Fruit fly (Drosophila melanogaster) whole organism, embryonic: ENCODE measurements around the gene Iyd.

Experiments
- Abd-B ChIP-seq: fragments of 200-800 bp; sonication (Bioruptor generic); optimal IDR thresholded peaks from 2 replicates; lab custom pipeline; 2018; ENCODE audit warnings: missing biosample characterization, mild to moderate bottlenecking, missing genetic modification characterization, moderate library complexity
- Bteb2 ChIP-seq: fragments of 200-800 bp; sonication (Bioruptor generic); optimal IDR thresholded peaks from 2 replicates; lab custom pipeline; 2016; ENCODE audit warnings: missing biosample characterization, missing genetic modification characterization
- CG10274 ChIP-seq: fragments of 200-800 bp; sonication (Bioruptor generic); optimal IDR thresholded peaks from 3 replicates; lab custom pipeline; 2017; ENCODE audit warnings: missing biosample characterization, mild to moderate bottlenecking, missing genetic modification characterization
- CG10565 ChIP-seq: fragments of 200-800 bp; sonication (Bioruptor generic); optimal IDR thresholded peaks from 3 replicates; lab custom pipeline; 2016; ENCODE audit warnings: missing biosample characterization, mild to moderate bottlenecking, missing genetic modification characterization
- CG11456 ChIP-seq: fragments of 200-800 bp; sonication (Bioruptor generic); IDR thresholded peaks from 3 replicates; pipeline ENCODE4 v1.3.6; 2022; ENCODE audit warnings: missing biosample characterization, missing genetic modification characterization
- CG12155 ChIP-seq: fragments of 200-800 bp; sonication (Bioruptor generic); optimal IDR thresholded peaks from 3 replicates; lab custom pipeline; 2016; ENCODE audit warnings: missing biosample characterization, missing genetic modification characterization
- CG12391 ChIP-seq: fragments of 200-800 bp; sonication (Bioruptor generic); optimal IDR thresholded peaks from 3 replicates; lab custom pipeline; 2018; ENCODE audit warnings: missing biosample characterization, mild to moderate bottlenecking, missing genetic modification characterization, moderate library complexity
- CG12769 ChIP-seq: fragments of 200-800 bp; sonication (Bioruptor generic); optimal IDR thresholded peaks from 2 replicates; lab custom pipeline; 2019; ENCODE audit warnings: missing biosample characterization, mild to moderate bottlenecking, missing genetic modification characterization, moderate library complexity
- CG14667 ChIP-seq: fragments of 200-800 bp; sonication (Bioruptor generic); IDR thresholded peaks from 2 replicates; pipeline ENCODE4 v1.3.6; 2022; ENCODE audit warnings: missing biosample characterization, missing genetic modification characterization
- CG1603 ChIP-seq: fragments of 200-800 bp; sonication (Bioruptor generic); optimal IDR thresholded peaks from 2 replicates; lab custom pipeline; 2019; ENCODE audit warnings: missing biosample characterization, mild to moderate bottlenecking, missing genetic modification characterization, moderate library complexity
- CG18262 ChIP-seq: fragments of 200-800 bp; optimal IDR thresholded peaks from 3 replicates; lab custom pipeline; 2019; ENCODE audit warnings: missing biosample characterization, mild to moderate bottlenecking, missing genetic modification characterization, moderate library complexity
- CG2199 ChIP-seq: fragments of 200-800 bp; sonication (Bioruptor generic); IDR thresholded peaks from 3 replicates; pipeline ENCODE4 v1.3.6; 2022; ENCODE audit warnings: missing biosample characterization, missing genetic modification characterization
- CG34376 ChIP-seq: fragments of 200-800 bp; sonication (Bioruptor generic); optimal IDR thresholded peaks from 2 replicates; lab custom pipeline; 2018; ENCODE audit warnings: missing biosample characterization, mild to moderate bottlenecking, missing genetic modification characterization
- CG3995 ChIP-seq: fragments of 200-800 bp; sonication (Bioruptor generic); optimal IDR thresholded peaks from 3 replicates; lab custom pipeline; 2016; ENCODE audit warnings: missing biosample characterization, missing genetic modification characterization
- CG42726 ChIP-seq: fragments of 200-800 bp; sonication (Bioruptor generic); IDR thresholded peaks from 2 replicates; pipeline ENCODE4 v1.3.6; 2022; ENCODE audit warnings: missing biosample characterization, missing genetic modification characterization; ENCODE audit not compliant: partially characterized antibody
- CG4424 ChIP-seq: fragments of 200-800 bp; sonication (Bioruptor generic); optimal IDR thresholded peaks from 3 replicates; lab custom pipeline; 2016; ENCODE audit warnings: missing biosample characterization, missing genetic modification characterization
- CG6689 ChIP-seq: fragments of 200-800 bp; sonication (Bioruptor generic); IDR thresholded peaks from 2 replicates; pipeline ENCODE4 v1.3.6; 2022; ENCODE audit warnings: missing biosample characterization, missing genetic modification characterization
- CG6765 ChIP-seq: fragments of 200-800 bp; sonication (Bioruptor generic); optimal IDR thresholded peaks from 3 replicates; lab custom pipeline; 2017; ENCODE audit warnings: missing biosample characterization, mild to moderate bottlenecking, missing genetic modification characterization
- CG6791 ChIP-seq: fragments of 200-800 bp; sonication (Bioruptor generic); IDR thresholded peaks from 3 replicates; pipeline ENCODE4 v1.3.6; 2022; ENCODE audit warnings: missing biosample characterization, missing genetic modification characterization; ENCODE audit not compliant: partially characterized antibody
- CG7372 ChIP-seq: fragments of 200-800 bp; sonication (Bioruptor generic); IDR thresholded peaks from 2 replicates; pipeline ENCODE4 v1.3.6; 2022; ENCODE audit warnings: missing biosample characterization, missing genetic modification characterization
- CG7987 ChIP-seq: fragments of 200-800 bp; sonication (Bioruptor generic); optimal IDR thresholded peaks from 2 replicates; lab custom pipeline; 2018; ENCODE audit warnings: missing biosample characterization, mild to moderate bottlenecking, missing genetic modification characterization, moderate library complexity
- CG8478 ChIP-seq: fragments of >200 bp; optimal IDR thresholded peaks from 2 replicates; lab custom pipeline; 2018
- CTCF ChIP-seq: fragments of 200-800 bp; sonication (Bioruptor generic); optimal IDR thresholded peaks from 2 replicates; lab custom pipeline; 2017; ENCODE audit warnings: missing biosample characterization, mild to moderate bottlenecking, missing genetic modification characterization, moderate library complexity
- HLHmδ ChIP-seq: fragments of 200-800 bp; sonication (Bioruptor generic); optimal IDR thresholded peaks from 2 replicates; lab custom pipeline; 2018; ENCODE audit warnings: missing biosample characterization, mild to moderate bottlenecking, missing genetic modification characterization, moderate library complexity
- HmgD ChIP-seq: fragments of 200-800 bp; sonication (Bioruptor generic); optimal IDR thresholded peaks from 3 replicates; lab custom pipeline; 2016; ENCODE audit warnings: missing biosample characterization, missing genetic modification characterization
- Hr39 ChIP-seq: fragments of >200 bp; optimal IDR thresholded peaks from 2 replicates; lab custom pipeline; 2017
- Hsf ChIP-seq: fragments of 200-800 bp; sonication (Bioruptor generic); optimal IDR thresholded peaks from 3 replicates; lab custom pipeline; 2016; ENCODE audit warnings: missing biosample characterization, missing genetic modification characterization
- Kr ChIP-seq: fragments of 200-800 bp; sonication (Bioruptor generic); optimal IDR thresholded peaks from 2 replicates; lab custom pipeline; 2017; ENCODE audit warnings: missing biosample characterization, mild to moderate bottlenecking, missing genetic modification characterization
- Lhr ChIP-seq: fragments of 200-800 bp; sonication (Bioruptor generic); optimal IDR thresholded peaks from 3 replicates; lab custom pipeline; 2017; ENCODE audit warnings: mild to moderate bottlenecking, missing biosample characterization, missing genetic modification reagents, missing genetic modification characterization
- Max ChIP-seq: fragments of 200-800 bp; sonication (Bioruptor generic); optimal IDR thresholded peaks from 2 replicates; lab custom pipeline; 2016; ENCODE audit warnings: missing biosample characterization, mild to moderate bottlenecking, missing genetic modification characterization
- Meics ChIP-seq: fragments of 200-800 bp; sonication (Bioruptor generic); optimal IDR thresholded peaks from 2 replicates; lab custom pipeline; 2017; ENCODE audit warnings: missing biosample characterization, mild to moderate bottlenecking, missing genetic modification characterization
- Rfx ChIP-seq: fragments of 200-800 bp; sonication (Bioruptor generic); IDR thresholded peaks from 2 replicates; pipeline ENCODE4 v1.3.6; 2022; ENCODE audit warnings: missing biosample characterization, missing genetic modification characterization
- Usf ChIP-seq: fragments of 200-800 bp; sonication (Bioruptor generic); optimal IDR thresholded peaks from 2 replicates; lab custom pipeline; 2017; ENCODE audit warnings: missing genotype, missing biosample characterization, missing genetic modification characterization
- ara ChIP-seq: fragments of 200-800 bp; sonication (Bioruptor generic); IDR thresholded peaks from 2 replicates; pipeline ENCODE4 v1.3.6; 2022; ENCODE audit warnings: missing biosample characterization, missing genetic modification characterization
- cg ChIP-seq: fragments of 200-800 bp; sonication (Bioruptor generic); optimal IDR thresholded peaks from 3 replicates; lab custom pipeline; 2019; ENCODE audit warnings: missing biosample characterization, mild to moderate bottlenecking, missing genetic modification characterization, moderate library complexity
- chn ChIP-seq: fragments of 200-800 bp; sonication (Bioruptor generic); optimal IDR thresholded peaks from 2 replicates; lab custom pipeline; 2016; ENCODE audit warnings: missing biosample characterization, missing genetic modification characterization
- corto ChIP-seq: fragments of 200-800 bp; sonication (Bioruptor generic); optimal IDR thresholded peaks from 2 replicates; lab custom pipeline; 2016; ENCODE audit warnings: missing biosample characterization, mild to moderate bottlenecking, missing genetic modification characterization, moderate library complexity
- fd102C ChIP-seq: fragments of 200-800 bp; sonication (Bioruptor generic); optimal IDR thresholded peaks from 2 replicates; lab custom pipeline; 2018; ENCODE audit warnings: missing biosample characterization, mild to moderate bottlenecking, missing genetic modification characterization, moderate library complexity
- gem ChIP-seq: fragments of 200-800 bp; sonication (Bioruptor generic); optimal IDR thresholded peaks from 2 replicates; lab custom pipeline; 2019; ENCODE audit warnings: missing biosample characterization, mild to moderate bottlenecking, missing genetic modification characterization, moderate library complexity
- gro ChIP-seq: fragments of 200-800 bp; sonication (Bioruptor generic); optimal IDR thresholded peaks from 2 replicates; lab custom pipeline; 2016; ENCODE audit warnings: missing biosample characterization, missing genetic modification characterization
- ind ChIP-seq: fragments of 200-800 bp; sonication (Bioruptor generic); optimal IDR thresholded peaks from 3 replicates; lab custom pipeline; 2016; ENCODE audit warnings: missing biosample characterization, missing genetic modification characterization
- insv ChIP-seq, 2 experiments: fragments of 200-800 bp; sonication (Bioruptor generic); optimal IDR thresholded peaks; 3 replicates each; lab custom pipeline; 2016 to 2018; ENCODE audit warnings: missing biosample characterization in 2 of 2, missing genetic modification characterization in 2 of 2
- lab ChIP-seq: fragments of 200-800 bp; sonication (Bioruptor generic); optimal IDR thresholded peaks from 3 replicates; lab custom pipeline; 2017; ENCODE audit warnings: missing biosample characterization, missing genetic modification characterization, mild to moderate bottlenecking, moderate library complexity, missing genetic modification reagents
- lmd ChIP-seq: fragments of 200-800 bp; sonication (Bioruptor generic); IDR thresholded peaks from 2 replicates; pipeline ENCODE4 v1.3.6; 2022; ENCODE audit warnings: missing biosample characterization, missing genetic modification characterization
- lov ChIP-seq, 2 experiments: fragments of 200-800 bp in 1 of 2; fragments of >200 bp in 1 of 2; sonication (Bioruptor generic) in 1 of 2; IDR thresholded peaks in 1 of 2; optimal IDR thresholded peaks in 1 of 2; 2 replicates in 1 of 2; 3 replicates in 1 of 2; pipeline versions ENCODE4 v1.3.6 to Lab custom; 2017 to 2022; ENCODE audit warnings: missing biosample characterization in 1 of 2, missing genetic modification characterization in 1 of 2
- mam ChIP-seq: fragments of 200-800 bp; sonication (Bioruptor generic); optimal IDR thresholded peaks from 3 replicates; lab custom pipeline; 2016; ENCODE audit warnings: missing biosample characterization, missing genetic modification characterization
- sug ChIP-seq: fragments of 200-800 bp; optimal IDR thresholded peaks from 2 replicates; lab custom pipeline; 2019; ENCODE audit warnings: missing biosample characterization, mild to moderate bottlenecking, missing genetic modification characterization, moderate library complexity
- tio ChIP-seq: fragments of 200-800 bp; sonication (Bioruptor generic); optimal IDR thresholded peaks from 2 replicates; lab custom pipeline; 2017; ENCODE audit warnings: missing biosample characterization, missing genetic modification characterization, inconsistent platforms
- tna ChIP-seq: fragments of 200-800 bp; sonication (Bioruptor generic); IDR thresholded peaks from 2 replicates; pipeline ENCODE4 v1.3.6; 2022; ENCODE audit warnings: missing biosample characterization, missing genetic modification characterization; ENCODE audit not compliant: partially characterized antibody
- vfl ChIP-seq: fragments of 200-800 bp; sonication (Bioruptor generic); optimal IDR thresholded peaks from 2 replicates; lab custom pipeline; 2016; ENCODE audit warnings: missing biosample characterization, missing genetic modification characterization

The Iyd gene

DNA sequence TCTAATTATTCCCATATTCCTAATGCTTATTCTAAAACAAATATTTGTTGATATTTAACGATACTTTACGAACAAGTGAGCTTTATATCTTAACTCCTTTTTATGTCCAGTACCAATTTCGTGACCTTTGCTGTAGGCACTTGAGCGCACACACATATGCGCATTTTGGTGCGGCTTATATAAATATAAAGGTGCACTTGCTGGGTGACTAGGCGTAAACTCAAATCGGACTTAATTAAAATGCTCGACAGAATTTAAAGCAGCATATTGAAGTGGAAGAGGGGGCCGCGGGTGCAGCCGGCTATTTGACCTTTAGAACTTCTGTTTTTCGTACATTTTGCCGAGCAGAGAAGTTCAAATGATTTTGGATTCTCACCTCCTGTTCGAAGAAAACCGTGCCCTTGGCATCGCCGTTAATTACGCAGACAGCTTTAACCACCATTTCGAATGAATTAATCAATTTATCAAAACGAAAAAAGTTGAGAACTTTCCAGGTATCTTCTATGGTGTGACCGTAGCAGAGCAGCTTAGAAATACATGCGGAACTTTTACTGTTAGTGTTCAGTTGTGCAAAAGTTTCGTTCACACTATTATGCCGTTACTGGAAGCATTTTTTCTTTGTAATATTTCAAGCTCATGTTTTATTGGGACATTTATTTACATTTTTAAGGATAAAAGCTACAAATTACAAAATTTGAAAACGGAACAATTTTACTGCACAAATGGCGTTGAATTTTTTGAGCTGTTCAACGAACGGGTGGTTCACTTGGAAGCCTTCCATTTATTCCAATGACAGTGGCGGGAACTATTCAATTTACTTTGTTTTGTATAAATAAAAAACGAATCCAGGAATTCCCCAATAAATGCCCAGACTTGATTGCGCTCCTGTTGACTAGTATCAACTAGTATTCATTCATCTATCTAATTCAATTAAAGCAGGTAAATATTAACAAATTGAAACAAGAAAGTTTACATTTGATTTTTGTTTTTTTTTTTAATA is 17.5 kb upstream of the Iyd start, which contains the start of gene Sod1 (continued):
- TF ChIP-seq lov (optimal IDR thresholded peaks at IDR 0.05; lab: Kevin White, UChicago) (no peak), lov (GFP tag; IDR thresholded peaks at IDR 0.05; lab: Robert Waterston, UW) (no peak), CG12391 (tag; lab: Kevin White, UChicago) (peak; percentile 20), vfl (GFP tag; lab: Kevin White, UChicago) (no peak), fd102C (GFP tag; lab: Kevin White, UChicago) (no peak), CTCF (GFP tag; lab: Kevin White, UChicago) (peak; percentile 10), corto (GFP tag; lab: Kevin White, UChicago) (no peak), CG42726 (no peak), Usf (GFP tag; lab: Kevin White, UChicago) (no peak), Hr39 (lab: Kevin White, UChicago) (no peak), CG3995 (peak; percentile 89), Hsf (GFP tag; lab: Kevin White, UChicago) (no peak), CG7372 (GFP tag; lab: Robert Waterston, UW) (no peak), CG6791 (no peak), ara (GFP tag; lab: Robert Waterston, UW) (no peak), CG1603 (tag; lab: Kevin White, UChicago) (peak; percentile 27), gro (GFP tag; lab: Kevin White, UChicago) (no peak), chn (GFP tag; lab: Kevin White, UChicago) (no peak), CG6689 (GFP tag; lab: Robert Waterston, UW) (no peak), CG11456 (no peak), Abd-B (GFP tag; lab: Kevin White, UChicago) (no peak), CG7987 (no peak), CG8478 (lab: Kevin White, UChicago) (no peak), CG12769 (tag; lab: Kevin White, UChicago) (no peak), gem (tag; lab: Kevin White, UChicago) (no peak), CG34376 (GFP tag; lab: Kevin White, UChicago) (no peak), HLHmδ (no peak), Rfx (GFP tag; lab: Robert Waterston, UW) (no peak), Max (GFP tag; lab: Kevin White, UChicago) (no peak), CG18262 (no peak), CG2199 (GFP tag; lab: Robert Waterston, UW) (no peak), CG14667 (GFP tag; lab: Robert Waterston, UW) (no peak), mam (GFP tag; lab: Kevin White, UChicago) (no peak), CG6765 (peak; percentile 21), cg (peak; percentile 30), ind (GFP tag; lab: Kevin White, UChicago) (no peak), insv (GFP tag; optimal IDR thresholded peaks at IDR 0.05; lab: Kevin White, UChicago) (no peak), lmd (GFP tag; lab: Robert Waterston, UW) (no peak), tna (no peak), CG10565 (no peak), CG10274 (GFP tag; lab: Kevin White, UChicago) (no peak), tio (GFP tag; lab: Kevin White, UChicago) (no peak), Meics (GFP tag; lab: Kevin White, UChicago) (no peak), Lhr (GFP tag; lab: Kevin White, UChicago) (no peak), lab (no peak), sug (tag; lab: Kevin White, UChicago) (no peak), Kr (GFP tag; lab: Kevin White, UChicago) (no peak), CG4424 (GFP tag; lab: Kevin White, UChicago) (no peak), CG12155 (GFP tag; lab: Kevin White, UChicago) (no peak), HmgD (peak; percentile 39), Bteb2 (GFP tag; lab: Kevin White, UChicago) (no peak)
